Fruit fly (Drosophila melanogaster) whole organism, embryonic: ENCODE data around the gene CG32650.
A peak's percentile ranks its signal among the peaks of the same experiment; 100 is the strongest.

Experiments
- Ada2b ChIP-seq: fragments of 200-800 bp; sonication (Bioruptor generic); IDR thresholded peaks from 2 replicates; pipeline ENCODE4 v1.3.6; 2022; ENCODE audit warnings: missing biosample characterization, missing genetic modification characterization
- CG11504 ChIP-seq: fragments of 200-800 bp; sonication (Bioruptor generic); optimal IDR thresholded peaks from 3 replicates; lab custom pipeline; 2019; ENCODE audit warnings: missing biosample characterization, mild to moderate bottlenecking, missing genetic modification characterization, moderate library complexity
- CG11723 ChIP-seq: fragments of 200-800 bp; sonication (Bioruptor generic); optimal IDR thresholded peaks from 2 replicates; lab custom pipeline; 2017; ENCODE audit warnings: missing biosample characterization, mild to moderate bottlenecking, missing genetic modification characterization
- CG13287 ChIP-seq: fragments of 200-800 bp; sonication (Bioruptor generic); IDR thresholded peaks from 2 replicates; pipeline ENCODE4 v1.3.6; 2022; ENCODE audit warnings: missing biosample characterization, missing genetic modification characterization; ENCODE audit not compliant: partially characterized antibody
- CG2129 ChIP-seq: fragments of 200-800 bp; sonication (Bioruptor generic); IDR thresholded peaks from 2 replicates; pipeline ENCODE4 v1.3.6; 2022; ENCODE audit warnings: missing biosample characterization, missing genetic modification characterization; ENCODE audit not compliant: partially characterized antibody
- CG2875 ChIP-seq: fragments of 200-800 bp; sonication (Bioruptor generic); optimal IDR thresholded peaks from 2 replicates; lab custom pipeline; 2017; ENCODE audit warnings: missing biosample characterization, mild to moderate bottlenecking, missing genetic modification characterization, missing genetic modification reagents
- CG33213 ChIP-seq: fragments of 200-800 bp; sonication (Bioruptor generic); optimal IDR thresholded peaks from 3 replicates; lab custom pipeline; 2016; ENCODE audit warnings: missing biosample characterization, missing genetic modification characterization
- CG33557 ChIP-seq: fragments of 200-800 bp; sonication (Bioruptor generic); optimal IDR thresholded peaks from 2 replicates; lab custom pipeline; 2019; ENCODE audit warnings: missing biosample characterization, mild to moderate bottlenecking, missing genetic modification characterization, moderate library complexity
- CG4282 ChIP-seq: fragments of 200-800 bp; sonication (Bioruptor generic); optimal IDR thresholded peaks from 2 replicates; lab custom pipeline; 2016; ENCODE audit warnings: missing biosample characterization, missing genetic modification characterization
- CG4617 ChIP-seq: fragments of 200-800 bp; sonication (Bioruptor generic); optimal IDR thresholded peaks from 3 replicates; lab custom pipeline; 2016; ENCODE audit warnings: missing biosample characterization, missing genetic modification characterization, borderline replicate concordance
- CG5245 ChIP-seq: fragments of 200-800 bp; sonication (Bioruptor generic); optimal IDR thresholded peaks from 3 replicates; lab custom pipeline; 2016; ENCODE audit warnings: missing biosample characterization, missing genetic modification characterization
- CG7271 ChIP-seq: fragments of 200-800 bp; sonication (Bioruptor generic); optimal IDR thresholded peaks from 2 replicates; lab custom pipeline; 2018; ENCODE audit warnings: missing biosample characterization, mild to moderate bottlenecking, missing genetic modification characterization, moderate library complexity
- CG7357 ChIP-seq: fragments of 200-800 bp; sonication (Bioruptor generic); IDR thresholded peaks from 3 replicates; pipeline ENCODE4 v1.3.6; 2022; ENCODE audit warnings: missing biosample characterization, missing genetic modification characterization
- CG8924 ChIP-seq: fragments of 200-800 bp; optimal IDR thresholded peaks from 3 replicates; lab custom pipeline; 2019; ENCODE audit warnings: missing biosample characterization, mild to moderate bottlenecking, missing genetic modification characterization, moderate library complexity
- CG9437 ChIP-seq: fragments of 200-800 bp; sonication (Bioruptor generic); optimal IDR thresholded peaks from 2 replicates; lab custom pipeline; 2018; ENCODE audit warnings: missing biosample characterization, mild to moderate bottlenecking, missing genetic modification characterization
- CrebB ChIP-seq: fragments of 200-800 bp; sonication (Bioruptor generic); optimal IDR thresholded peaks from 3 replicates; lab custom pipeline; 2018; ENCODE audit warnings: missing biosample characterization, mild to moderate bottlenecking, missing genetic modification characterization
- Fer1 ChIP-seq: fragments of 200-800 bp; sonication (Bioruptor generic); optimal IDR thresholded peaks from 2 replicates; lab custom pipeline; 2017; ENCODE audit warnings: missing biosample characterization, mild to moderate bottlenecking, missing genetic modification characterization
- GATAe ChIP-seq: fragments of 200-800 bp; sonication (Bioruptor generic); conservative IDR thresholded peaks from 2 replicates; pipeline ENCODE4 v1.3.6; 2022; ENCODE audit warnings: missing biosample characterization, missing genetic modification characterization
- MTF-1 ChIP-seq: fragments of 200-800 bp; sonication (Bioruptor generic); optimal IDR thresholded peaks from 2 replicates; lab custom pipeline; 2018; ENCODE audit warnings: missing biosample characterization, mild to moderate bottlenecking, missing genetic modification characterization, borderline replicate concordance
- Med ChIP-seq: fragments of 200-800 bp; sonication (Bioruptor generic); peaks from one replicate; lab custom pipeline; 2016; ENCODE audit warnings: missing biosample characterization, missing genetic modification characterization, mild to moderate bottlenecking, inconsistent platforms, moderate library complexity
- Nf-YB ChIP-seq: fragments of 200-800 bp; sonication (Bioruptor generic); optimal IDR thresholded peaks from 3 replicates; lab custom pipeline; 2019; ENCODE audit warnings: missing biosample characterization, mild to moderate bottlenecking, missing genetic modification characterization, moderate library complexity
- NfI ChIP-seq: fragments of 200-800 bp; sonication (Bioruptor generic); optimal IDR thresholded peaks from 3 replicates; lab custom pipeline; 2018; ENCODE audit warnings: missing biosample characterization, mild to moderate bottlenecking, missing genetic modification characterization, moderate library complexity
- Oaz ChIP-seq: fragments of 200-800 bp; sonication (Bioruptor generic); IDR thresholded peaks from 2 replicates; pipeline ENCODE4 v1.3.6; 2022; ENCODE audit warnings: missing biosample characterization, missing genetic modification characterization
- Oli ChIP-seq: fragments of 200-800 bp; sonication (Bioruptor generic); optimal IDR thresholded peaks from 2 replicates; lab custom pipeline; 2018; ENCODE audit warnings: missing biosample characterization, mild to moderate bottlenecking, missing genetic modification characterization, moderate library complexity
- PHDP ChIP-seq: fragments of 200-800 bp; sonication (Bioruptor generic); optimal IDR thresholded peaks from 3 replicates; lab custom pipeline; 2018; ENCODE audit warnings: missing biosample characterization, mild to moderate bottlenecking, missing genetic modification characterization, moderate library complexity
- Sox100B ChIP-seq: fragments of 200-800 bp; sonication (Bioruptor generic); optimal IDR thresholded peaks from 3 replicates; lab custom pipeline; 2018; ENCODE audit warnings: missing biosample characterization, mild to moderate bottlenecking, missing genetic modification characterization
- Ssrp ChIP-seq: fragments of 200-800 bp; sonication (Bioruptor generic); optimal IDR thresholded peaks from 2 replicates; lab custom pipeline; 2018; ENCODE audit warnings: missing biosample characterization, mild to moderate bottlenecking, missing genetic modification characterization, moderate library complexity
- ara ChIP-seq: fragments of 200-800 bp; sonication (Bioruptor generic); IDR thresholded peaks from 2 replicates; pipeline ENCODE4 v1.3.6; 2022; ENCODE audit warnings: missing biosample characterization, missing genetic modification characterization
- chm ChIP-seq: fragments of 200-800 bp; sonication (Bioruptor generic); IDR thresholded peaks from 2 replicates; pipeline ENCODE4 v1.3.6; 2022; ENCODE audit warnings: missing biosample characterization, missing genetic modification characterization
- crol ChIP-seq: fragments of 200-800 bp; sonication (Bioruptor generic); IDR thresholded peaks from 2 replicates; pipeline ENCODE4 v1.3.6; 2022; ENCODE audit warnings: missing biosample characterization, missing genetic modification characterization
- crp ChIP-seq, 2 experiments: fragments of 200-800 bp; sonication (Bioruptor generic); optimal IDR thresholded peaks; 2 replicates in 1 of 2; 3 replicates in 1 of 2; lab custom pipeline; 2017; ENCODE audit warnings: missing biosample characterization in 2 of 2, missing genetic modification characterization in 2 of 2, mild to moderate bottlenecking in 1 of 2, moderate library complexity in 1 of 2
- insv ChIP-seq, 2 experiments: fragments of 200-800 bp; sonication (Bioruptor generic); optimal IDR thresholded peaks; 3 replicates each; lab custom pipeline; 2016 to 2018; ENCODE audit warnings: missing biosample characterization in 2 of 2, missing genetic modification characterization in 2 of 2
- klu ChIP-seq: fragments of 200-800 bp; sonication (Bioruptor generic); IDR thresholded peaks from 2 replicates; pipeline ENCODE4 v1.3.6; 2022; ENCODE audit warnings: missing biosample characterization, missing genetic modification characterization
- knrl ChIP-seq: fragments of 200-800 bp; sonication (Bioruptor generic); IDR thresholded peaks from 3 replicates; pipeline ENCODE4 v1.3.6; 2022; ENCODE audit warnings: missing biosample characterization, missing genetic modification characterization; ENCODE audit not compliant: partially characterized antibody
- lov ChIP-seq, 2 experiments: fragments of 200-800 bp in 1 of 2; fragments of >200 bp in 1 of 2; sonication (Bioruptor generic) in 1 of 2; IDR thresholded peaks in 1 of 2; optimal IDR thresholded peaks in 1 of 2; 2 replicates in 1 of 2; 3 replicates in 1 of 2; pipeline versions ENCODE4 v1.3.6 to Lab custom; 2017 to 2022; ENCODE audit warnings: missing biosample characterization in 1 of 2, missing genetic modification characterization in 1 of 2
- odd ChIP-seq: fragments of 200-800 bp; sonication (Bioruptor generic); optimal IDR thresholded peaks from 2 replicates; lab custom pipeline; 2017; ENCODE audit warnings: missing biosample characterization, mild to moderate bottlenecking, missing genetic modification characterization
- prd ChIP-seq, 3 experiments: fragments of >200 bp in 2 of 3; fragments of 200-800 bp in 1 of 3; sonication (Bioruptor generic) in 1 of 3; optimal IDR thresholded peaks in 2 of 3; IDR thresholded peaks in 1 of 3; 2 replicates in 2 of 3; 3 replicates in 1 of 3; pipeline versions ENCODE4 v1.3.6 to Lab custom; 2017 to 2022; ENCODE audit warnings: missing biosample characterization in 1 of 3, missing genetic modification characterization in 1 of 3
- pzg ChIP-seq: fragments of 200-800 bp; sonication (Bioruptor generic); optimal IDR thresholded peaks from 3 replicates; lab custom pipeline; 2018; ENCODE audit warnings: missing biosample characterization, mild to moderate bottlenecking, missing genetic modification characterization, moderate library complexity
- seq ChIP-seq: fragments of 200-800 bp; sonication (Bioruptor generic); IDR thresholded peaks from 2 replicates; pipeline ENCODE4 v1.3.6; 2022; ENCODE audit warnings: missing biosample characterization, missing genetic modification characterization
- sima ChIP-seq: fragments of 200-800 bp; sonication (Bioruptor generic); optimal IDR thresholded peaks from 2 replicates; lab custom pipeline; 2016; ENCODE audit warnings: missing biosample characterization, missing genetic modification characterization
- sna ChIP-seq: fragments of 200-800 bp; sonication (Bioruptor generic); IDR thresholded peaks from 2 replicates; pipeline ENCODE4 v1.3.6; 2022; ENCODE audit warnings: missing biosample characterization, missing genetic modification characterization; ENCODE audit not compliant: partially characterized antibody
- so ChIP-seq: fragments of 200-800 bp; sonication (Bioruptor generic); IDR thresholded peaks from 3 replicates; pipeline ENCODE4 v1.3.6; 2022; ENCODE audit warnings: missing biosample characterization, missing genetic modification characterization
- tap ChIP-seq: fragments of 200-800 bp; optimal IDR thresholded peaks from 3 replicates; lab custom pipeline; 2019; ENCODE audit warnings: missing biosample characterization, mild to moderate bottlenecking, missing genetic modification characterization, moderate library complexity
- tgo ChIP-seq: fragments of 200-800 bp; sonication (Bioruptor generic); IDR thresholded peaks from 3 replicates; pipeline ENCODE4 v1.3.6; 2022; ENCODE audit warnings: missing biosample characterization, missing genetic modification characterization
- vvl ChIP-seq: fragments of 200-800 bp; sonication (Bioruptor generic); IDR thresholded peaks from 2 replicates; pipeline ENCODE4 v1.3.6; 2022; ENCODE audit warnings: missing biosample characterization, missing genetic modification characterization
- zfh1 ChIP-seq: fragments of 200-800 bp; sonication (Bioruptor generic); IDR thresholded peaks from 3 replicates; pipeline ENCODE4 v1.3.6; 2022; ENCODE audit warnings: missing biosample characterization, missing genetic modification characterization

The CG32650 gene

dm6 chrX:12925426-12926256, 27.2 kb upstream of the CG32650 start (continued):
- TF ChIP-seq Sox100B (peak; percentile 54), odd (peak; percentile 0), knrl (GFP tag; lab: Robert Waterston, UW) (no peak), NfI (GFP tag; lab: Kevin White, UChicago) (no peak), so (GFP tag; lab: Robert Waterston, UW) (0 out of 3 replicates have a peak, but pooled peaks have one; percentile 41), CG2129 (GFP tag; lab: Robert Waterston, UW) (no peak), prd (optimal IDR thresholded peaks at IDR 0.05; lab: Kevin White, UChicago) (no peak), prd (GFP tag; IDR thresholded peaks at IDR 0.05; lab: Robert Waterston, UW) (peak; percentile 86), CG9437 (GFP tag; lab: Kevin White, UChicago) (no peak), zfh1 (GFP tag; lab: Robert Waterston, UW) (peak; percentile 67), CG33213 (GFP tag; lab: Kevin White, UChicago) (no peak), CG5245 (GFP tag; lab: Kevin White, UChicago) (peak; percentile 1), chm (GFP tag; lab: Robert Waterston, UW) (peak; percentile 58; the same call in 1 of the 2 replicates), PHDP (tag; lab: Kevin White, UChicago) (peak; percentile 43), tap (tag; lab: Kevin White, UChicago) (peak; percentile 46), Med (GFP tag; lab: Kevin White, UChicago) (peak; percentile 41), crol (GFP tag; lab: Robert Waterston, UW) (0 out of 2 replicates have a peak, but pooled peaks have one; percentile 25), pzg (GFP tag; lab: Kevin White, UChicago) (no peak), Ada2b (GFP tag; lab: Robert Waterston, UW) (peak; percentile 65), insv (GFP tag; optimal IDR thresholded peaks at IDR 0.05; lab: Kevin White, UChicago) (no peak), CG2875 (GFP tag; lab: Kevin White, UChicago) (peak; percentile 23), CG33557 (no peak), CG7271 (tag; lab: Kevin White, UChicago) (no peak), klu (GFP tag; lab: Robert Waterston, UW) (0 out of 2 replicates have a peak, but pooled peaks have one; percentile 30), CG11504 (peak; percentile 81), Oli (peak; percentile 55), seq (peak; percentile 42; the same call in 1 of the 2 replicates), CG11723 (no peak), tgo (GFP tag; lab: Robert Waterston, UW) (peak; percentile 66), GATAe (GFP tag; lab: Robert Waterston, UW) (no peak), CG4617 (no peak), lov (optimal IDR thresholded peaks at IDR 0.05; lab: Kevin White, UChicago) (no peak), lov (GFP tag; IDR thresholded peaks at IDR 0.05; lab: Robert Waterston, UW) (no peak), sima (GFP tag; lab: Kevin White, UChicago) (no peak), ara (GFP tag; lab: Robert Waterston, UW) (peak; percentile 80), Fer1 (GFP tag; lab: Kevin White, UChicago) (peak; percentile 76), Nf-YB (GFP tag; lab: Kevin White, UChicago) (peak; percentile 35), Oaz (0 out of 2 replicates have a peak, but pooled peaks have one; percentile 30), CG13287 (GFP tag; lab: Robert Waterston, UW) (no peak), CG7357 (peak; percentile 40; the same call in 1 of the 3 replicates), crp (GFP tag; optimal IDR thresholded peaks at IDR 0.05; lab: Kevin White, UChicago) (no peak), vvl (GFP tag; lab: Robert Waterston, UW) (peak; percentile 87), CG8924 (peak; percentile 74), CG4282 (GFP tag; lab: Kevin White, UChicago) (no peak), sna (GFP tag; lab: Robert Waterston, UW) (no peak), Ssrp (peak; percentile 32), MTF-1 (no peak), CrebB (peak; percentile 11)
